Worm (Caenorhabditis elegans) whole organism, midembryonic: ENCODE results near the gene str-260.

Experiments
- T22C8.4 ChIP-seq: fragments of 200-800 bp; sonication (Bioruptor generic); IDR thresholded peaks from 2 replicates; pipeline ENCODE4 v1.3.6; 2022; ENCODE audit warnings: missing genetic modification characterization, missing compliant biosample characterization
- cog-1 ChIP-seq: sonication (generic microtip); optimal IDR thresholded peaks from 2 replicates; lab custom pipeline; 2016; ENCODE audit warnings: missing genetic modification characterization, missing compliant biosample characterization
- flt-1 ChIP-seq: fragments of 200-800 bp; sonication (Bioruptor generic); IDR thresholded peaks from 2 replicates; pipeline ENCODE4 v1.3.6; 2022; ENCODE audit warnings: missing genetic modification characterization, missing compliant biosample characterization
- ref-1 ChIP-seq: fragments of 200-800 bp; sonication (Bioruptor generic); conservative IDR thresholded peaks from 2 replicates; pipeline ENCODE4 v1.3.6; 2022; ENCODE audit warnings: missing genetic modification reagents, missing genetic modification characterization, missing compliant biosample characterization
- tab-1 ChIP-seq: fragments of 200-800 bp; sonication (Bioruptor generic); IDR thresholded peaks from 2 replicates; pipeline ENCODE4 v1.3.6; 2022; ENCODE audit warnings: missing genetic modification characterization, missing compliant biosample characterization
- ztf-29 ChIP-seq: fragments of 200-800 bp; sonication (Bioruptor generic); IDR thresholded peaks from 2 replicates; pipeline ENCODE4 v1.3.6; 2022; ENCODE audit warnings: missing genetic modification reagents, missing genetic modification characterization, missing compliant biosample characterization

DNA sequence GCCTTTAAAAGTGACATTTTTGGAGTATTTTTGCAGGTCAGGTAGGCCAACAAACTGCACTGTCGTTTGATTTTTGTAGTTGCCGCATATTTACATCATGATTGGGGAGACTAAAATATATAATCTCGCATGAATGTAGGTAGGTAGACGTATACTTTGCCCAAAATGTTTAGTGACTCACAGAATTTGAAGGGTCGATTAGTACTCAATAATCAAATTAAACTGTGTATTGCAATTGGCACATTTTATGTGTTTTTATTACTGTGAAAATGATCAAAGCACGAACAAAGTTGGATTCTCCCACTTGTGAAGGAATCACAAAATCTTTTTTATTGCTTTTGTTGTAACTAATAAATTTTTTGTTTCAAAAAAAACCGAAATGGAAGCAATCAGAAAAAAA, 30.1 kb upstream of the str-260 start, which contains the start of gene C07G3.15:
- no peak for TF ChIP-seq T22C8.4 (GFP tag; lab: Robert Waterston, UW)
- no peak for TF ChIP-seq cog-1 (tag; lab: Kevin White, UChicago)
- no peak for TF ChIP-seq ztf-29 (GFP tag; lab: Robert Waterston, UW)
- no peak for TF ChIP-seq ref-1
- no peak for TF ChIP-seq flt-1
- no peak for TF ChIP-seq tab-1 (GFP tag; lab: Robert Waterston, UW)
